Worm (Caenorhabditis elegans): ENCODE data around the gene C26B9.2.
A peak's percentile ranks its signal among the peaks of the same experiment; 100 is the strongest.

The C26B9.2 gene

ce11 chrX:5342007-5342406, 2.0 kb downstream of the C26B9.2 start, which contains the start of gene C26B9.7:
TSS of gene C26B9.7 (plus strand) at chrX:5342307.
- TF ChIP-seq unc-62 (GFP tag; optimal IDR thresholded peaks at IDR 0.05 in 1 of 2), result peak in 1 of 2 experiments; percentile 58
- no peak for TF ChIP-seq unc-62 (tag; optimal IDR thresholded peaks at IDR 0.05)
- TF ChIP-seq mdl-1 (tag; optimal IDR thresholded peaks at IDR 0.05), result no peak
- no peak for TF ChIP-seq madf-9 (GFP tag; conservative IDR thresholded peaks at IDR 0.05)

ce11 chrX:5344287-5344686, 4.3 kb downstream of the C26B9.2 start, which contains the start of gene C26B9.1:
TSS of gene C26B9.1 (plus strand) at chrX:5344587.
- TF ChIP-seq ama-1 (optimal IDR thresholded peaks at IDR 0.05) (no peak), set-16 (GFP tag; IDR thresholded peaks at IDR 0.05) (no peak), ceh-82 (tag; optimal IDR thresholded peaks at IDR 0.05) (no peak), F10B5.3 (tag; optimal IDR thresholded peaks at IDR 0.05) (no peak), nhr-237 (tag; optimal IDR thresholded peaks at IDR 0.05) (no peak), ceh-32 (tag; optimal IDR thresholded peaks at IDR 0.05; ENCODE audit: poor library complexity) (no peak), ceh-62 (tag; optimal IDR thresholded peaks at IDR 0.05) (no peak), unc-62 (GFP tag; optimal IDR thresholded peaks at IDR 0.05 in 1 of 2) (no peak), unc-62 (tag; optimal IDR thresholded peaks at IDR 0.05) (no peak), ztf-11 (tag; optimal IDR thresholded peaks at IDR 0.05) (no peak), dmd-8 (GFP tag; IDR thresholded peaks at IDR 0.05) (no peak), R02D3.7 (tag; optimal IDR thresholded peaks at IDR 0.05) (no peak), spr-1 (tag; optimal IDR thresholded peaks at IDR 0.05) (no peak), nhr-28 (tag; optimal IDR thresholded peaks at IDR 0.05) (no peak), ZK337.2 (GFP tag; IDR thresholded peaks at IDR 0.05) (no peak), nhr-102 (tag; optimal IDR thresholded peaks at IDR 0.05) (no peak), aha-1 (tag) (no peak), fos-1 (tag; optimal IDR thresholded peaks at IDR 0.05) (no peak), mdl-1 (tag; optimal IDR thresholded peaks at IDR 0.05) (no peak)

- TF ChIP-seq pqm-1 (tag; optimal IDR thresholded peaks at IDR 0.05) (peak; percentile 58), nhr-28 (tag; optimal IDR thresholded peaks at IDR 0.05) (peak; percentile 26), dmd-6 (GFP tag; IDR thresholded peaks at IDR 0.05) (peak; percentile 58), daf-16 (GFP tag; optimal IDR thresholded peaks at IDR 0.05) (no peak), daf-16 (tag; optimal IDR thresholded peaks at IDR 0.05) (peak; percentile 28), nhr-102 (tag; optimal IDR thresholded peaks at IDR 0.05) (no peak), ZK337.2 (GFP tag; IDR thresholded peaks at IDR 0.05) (no peak), lin-38 (GFP tag; IDR thresholded peaks at IDR 0.05) (no peak), hlh-30 (tag; optimal IDR thresholded peaks at IDR 0.05; ENCODE audit: insufficient read depth) (peak; percentile 39), hlh-11 (tag; optimal IDR thresholded peaks at IDR 0.05) (peak; percentile 38), mxl-3 (GFP tag; optimal IDR thresholded peaks at IDR 0.05) (peak; percentile 70), dpl-1 (GFP tag; optimal IDR thresholded peaks at IDR 0.05) (no peak)
These were observed 6.3 kb downstream of the C26B9.2 start for ce11 chrX:5346303-5346702.

- TF ChIP-seq duxl-1 (tag; optimal IDR thresholded peaks at IDR 0.05; ENCODE audit: poor library complexity) (no peak), aha-1 (tag) (peak; percentile 93), T20F7.1 (GFP tag; optimal IDR thresholded peaks at IDR 0.05) (no peak), Y75B8A.6 (GFP tag; IDR thresholded peaks at IDR 0.05) (no peak), nhr-76 (tag; optimal IDR thresholded peaks at IDR 0.05) (no peak)
These were observed 7.9 kb downstream of the C26B9.2 start for ce11 chrX:5347856-5348255.

- TF ChIP-seq nhr-11 (tag; optimal IDR thresholded peaks at IDR 0.05) (no peak), hlh-11 (tag; optimal IDR thresholded peaks at IDR 0.05) (peak; percentile 13), nhr-41 (GFP tag; IDR thresholded peaks at IDR 0.05) (no peak), ceh-28 (tag; optimal IDR thresholded peaks at IDR 0.05) (no peak), F49E8.2 (tag; optimal IDR thresholded peaks at IDR 0.05; ENCODE audit: borderline replicate concordance) (no peak), aha-1 (tag) (peak; percentile 94), set-16 (GFP tag; IDR thresholded peaks at IDR 0.05) (no peak), Y105C5A.15 (GFP tag; IDR thresholded peaks at IDR 0.05) (no peak), nhr-28 (tag; optimal IDR thresholded peaks at IDR 0.05) (peak; percentile 7), T20F7.1 (GFP tag; optimal IDR thresholded peaks at IDR 0.05) (no peak), unc-62 (GFP tag; optimal IDR thresholded peaks at IDR 0.05 in 1 of 2) (peak in 1 of 2 experiments; percentile 5), unc-62 (tag; optimal IDR thresholded peaks at IDR 0.05) (no peak), duxl-1 (tag; optimal IDR thresholded peaks at IDR 0.05; ENCODE audit: poor library complexity) (peak; percentile 47)
These were observed 8.7 kb downstream of the C26B9.2 start, which contains the start of gene syx-3 for ce11 chrX:5348529-5349148. TSS of gene syx-3 (plus strand) at chrX:5349098.

All from whole organism, L4 larva.